Worm (Caenorhabditis elegans): ENCODE measurements around the gene str-247.

Gene str-247

ce11 chrV:3921635-3922034 is 32.2 kb upstream of the str-247 start, which contains the start of gene srx-65:
srx-65 (plus strand) TSS chrV:3921935.
- TF ChIP-seq efl-1 (optimal IDR thresholded peaks at IDR 0.05), result no peak
- peak in 1 of 2 experiments; percentile 36 for TF ChIP-seq efl-1 (GFP tag; optimal IDR thresholded peaks at IDR 0.05 in 1 of 2)
- no peak for TF ChIP-seq fkh-8 (tag; optimal IDR thresholded peaks at IDR 0.05)

ce11 chrV:3922547-3922946 is 31.3 kb upstream of the str-247 start:
- TF ChIP-seq lin-15B (tag; optimal IDR thresholded peaks at IDR 0.05) (no peak), nhr-84 (tag; optimal IDR thresholded peaks at IDR 0.05) (no peak), tlp-1 (tag; optimal IDR thresholded peaks at IDR 0.05) (no peak), vab-15 (tag; optimal IDR thresholded peaks at IDR 0.05) (no peak), pax-3 (tag; optimal IDR thresholded peaks at IDR 0.05) (no peak), rnt-1 (tag; optimal IDR thresholded peaks at IDR 0.05) (no peak), dpl-1 (GFP tag; optimal IDR thresholded peaks at IDR 0.05) (no peak), ztf-4 (tag; optimal IDR thresholded peaks at IDR 0.05) (no peak), efl-1 (optimal IDR thresholded peaks at IDR 0.05) (no peak), efl-1 (GFP tag; optimal IDR thresholded peaks at IDR 0.05 in 1 of 2) (no peak), ama-1 (optimal IDR thresholded peaks at IDR 0.05) (no peak), C04F5.9 (tag; optimal IDR thresholded peaks at IDR 0.05) (no peak), lir-3 (tag; optimal IDR thresholded peaks at IDR 0.05; ENCODE audit: poor library complexity) (no peak), grh-1 (GFP tag; IDR thresholded peaks at IDR 0.05) (no peak), fos-1 (tag; optimal IDR thresholded peaks at IDR 0.05) (no peak), alr-1 (tag; optimal IDR thresholded peaks at IDR 0.05; ENCODE audit: borderline replicate concordance) (no peak), pag-3 (tag; optimal IDR thresholded peaks at IDR 0.05; ENCODE audit: borderline replicate concordance, insufficient read depth) (no peak), aha-1 (tag; optimal IDR thresholded peaks at IDR 0.05) (no peak), isw-1 (GFP tag; IDR thresholded peaks at IDR 0.05) (no peak)

- TF ChIP-seq unc-98 (GFP tag; IDR thresholded peaks at IDR 0.05), result no peak
- no peak for TF ChIP-seq rnt-1 (tag; optimal IDR thresholded peaks at IDR 0.05)
- no peak for TF ChIP-seq vab-15 (tag; optimal IDR thresholded peaks at IDR 0.05)
- TF ChIP-seq nhr-19 (GFP tag; conservative IDR thresholded peaks at IDR 0.05), result no peak
- TF ChIP-seq grh-1 (GFP tag; IDR thresholded peaks at IDR 0.05), result no peak
- no peak for TF ChIP-seq mdl-1 (tag; optimal IDR thresholded peaks at IDR 0.05)
These were observed 26.3 kb upstream of the str-247 start for ce11 chrV:3927522-3927921.

- TF ChIP-seq ces-1 (GFP tag; optimal IDR thresholded peaks at IDR 0.05) (no peak), nhr-85 (tag) (no peak), hpl-2 (GFP tag; optimal IDR thresholded peaks at IDR 0.05) (no peak), egl-27 (tag; optimal IDR thresholded peaks at IDR 0.05) (no peak), swsn-7 (tag; optimal IDR thresholded peaks at IDR 0.05) (no peak), zip-4 (GFP tag; optimal IDR thresholded peaks at IDR 0.05) (no peak), unc-30 (tag; optimal IDR thresholded peaks at IDR 0.05) (no peak), sup-37 (GFP tag; optimal IDR thresholded peaks at IDR 0.05) (no peak), nhr-19 (GFP tag; conservative IDR thresholded peaks at IDR 0.05) (no peak), unc-98 (GFP tag; IDR thresholded peaks at IDR 0.05) (no peak), hlh-17 (GFP tag; optimal IDR thresholded peaks at IDR 0.05; ENCODE audit: borderline replicate concordance) (no peak), unc-62 (GFP tag; optimal IDR thresholded peaks at IDR 0.05) (no peak), elt-3 (tag; optimal IDR thresholded peaks at IDR 0.05) (no peak)
These were observed 24.7 kb upstream of the str-247 start, which contains the start of gene srx-64 for ce11 chrV:3929099-3929498. srx-64 (plus strand) TSS chrV:3929399.

ce11 chrV:3931326-3931725 is 22.5 kb upstream of the str-247 start, which contains the start of gene srx-63:
srx-63 (plus strand) TSS chrV:3931626.
- TF ChIP-seq egl-13 (tag; optimal IDR thresholded peaks at IDR 0.05) (no peak), fkh-4 (tag; optimal IDR thresholded peaks at IDR 0.05; ENCODE audit: borderline replicate concordance) (no peak), fos-1 (tag; optimal IDR thresholded peaks at IDR 0.05) (no peak), nhr-12 (tag; optimal IDR thresholded peaks at IDR 0.05) (no peak), blmp-1 (tag; optimal IDR thresholded peaks at IDR 0.05) (no peak), nhr-77 (tag; optimal IDR thresholded peaks at IDR 0.05) (no peak), rnt-1 (tag; optimal IDR thresholded peaks at IDR 0.05) (no peak), ets-5 (GFP tag; IDR thresholded peaks at IDR 0.05) (no peak), C34B4.2 (tag; optimal IDR thresholded peaks at IDR 0.05) (no peak), mdl-1 (tag; optimal IDR thresholded peaks at IDR 0.05) (no peak), ceh-8 (GFP tag; optimal IDR thresholded peaks at IDR 0.05) (no peak), nhr-76 (tag; optimal IDR thresholded peaks at IDR 0.05) (no peak), nhr-85 (tag) (no peak), unc-130 (tag; optimal IDR thresholded peaks at IDR 0.05) (no peak), pax-3 (tag; optimal IDR thresholded peaks at IDR 0.05) (no peak), snpc-4 (tag; optimal IDR thresholded peaks at IDR 0.05) (no peak), C16A3.4 (tag; optimal IDR thresholded peaks at IDR 0.05) (no peak)

Measured in whole organism, L1 larva.